Worm (Caenorhabditis elegans) whole organism, late embryonic: ENCODE data around the gene Y53G8AR.6.

ENCODE experiments used
- C08G9.2 ChIP-seq: sonication (generic microtip); optimal IDR thresholded peaks from 2 replicates; lab custom pipeline; 2016; ENCODE audit warnings: mild to moderate bottlenecking, missing genetic modification characterization, moderate library complexity, missing compliant biosample characterization
- C38D4.7 ChIP-seq: fragments of 200-800 bp; sonication (Bioruptor generic); optimal IDR thresholded peaks from 2 replicates; lab custom pipeline; 2018; ENCODE audit warnings: mild to moderate bottlenecking, missing genetic modification characterization, moderate library complexity, missing compliant biosample characterization
- F13H6.1 ChIP-seq: sonication (generic microtip); optimal IDR thresholded peaks from 2 replicates; lab custom pipeline; 2016; ENCODE audit warnings: missing genetic modification characterization, missing compliant biosample characterization
- Y22D7AL.16 ChIP-seq: sonication (generic microtip); optimal IDR thresholded peaks from 2 replicates; lab custom pipeline; 2016; ENCODE audit warnings: missing genetic modification characterization, missing compliant biosample characterization
- ceh-14 ChIP-seq: sonication (generic microtip); optimal IDR thresholded peaks from 2 replicates; lab custom pipeline; 2016; ENCODE audit warnings: missing genotype, missing genetic modification characterization, missing compliant biosample characterization
- ceh-18 ChIP-seq: sonication (generic microtip); optimal IDR thresholded peaks from 2 replicates; lab custom pipeline; 2016; ENCODE audit warnings: missing genetic modification characterization, missing compliant biosample characterization
- ceh-2 ChIP-seq: sonication (generic microtip); optimal IDR thresholded peaks from 2 replicates; lab custom pipeline; 2016; ENCODE audit warnings: missing genotype, missing genetic modification characterization, missing compliant biosample characterization
- ceh-22 ChIP-seq: sonication (generic microtip); optimal IDR thresholded peaks from 2 replicates; lab custom pipeline; 2017; ENCODE audit warnings: missing biosample characterization, missing genetic modification characterization
- ceh-31 ChIP-seq: sonication (generic microtip); optimal IDR thresholded peaks from 2 replicates; lab custom pipeline; 2016; ENCODE audit warnings: missing genetic modification characterization, missing compliant biosample characterization
- ceh-45 ChIP-seq: fragments of 200-800 bp; sonication (Bioruptor generic); IDR thresholded peaks from 2 replicates; pipeline ENCODE4 v1.3.6; 2022; ENCODE audit warnings: missing genetic modification reagents, missing genetic modification characterization, missing compliant biosample characterization
- ceh-48 ChIP-seq: sonication (generic microtip); optimal IDR thresholded peaks from 2 replicates; lab custom pipeline; 2016; ENCODE audit warnings: missing genetic modification characterization, inconsistent platforms, missing compliant biosample characterization
- ceh-9 ChIP-seq: sonication (generic microtip); optimal IDR thresholded peaks from 2 replicates; lab custom pipeline; 2016; ENCODE audit warnings: mild to moderate bottlenecking, missing genetic modification characterization, inconsistent platforms, missing compliant biosample characterization
- elt-2 ChIP-seq: sonication (generic microtip); optimal IDR thresholded peaks from 2 replicates; lab custom pipeline; 2016; ENCODE audit warnings: missing genetic modification reagents, missing genetic modification characterization, missing compliant biosample characterization
- elt-4 ChIP-seq: sonication (generic microtip); optimal IDR thresholded peaks from 2 replicates; lab custom pipeline; 2016; ENCODE audit warnings: missing genetic modification characterization, missing compliant biosample characterization
- ets-4 ChIP-seq: sonication (generic microtip); optimal IDR thresholded peaks from 2 replicates; lab custom pipeline; 2016; ENCODE audit warnings: missing genetic modification characterization, missing compliant biosample characterization
- fkh-10 ChIP-seq: fragments of 150-350 bp; optimal IDR thresholded peaks from 2 replicates; lab custom pipeline; 2014; ENCODE audit warnings: missing biosample characterization, missing genetic modification reagents, missing genetic modification characterization
- fkh-6 ChIP-seq: sonication (generic microtip); optimal IDR thresholded peaks from 2 replicates; lab custom pipeline; 2016; ENCODE audit warnings: missing genetic modification characterization, missing compliant biosample characterization
- gmeb-2 ChIP-seq: sonication (generic microtip); optimal IDR thresholded peaks from 2 replicates; lab custom pipeline; 2016; ENCODE audit warnings: missing genetic modification characterization, inconsistent platforms, missing compliant biosample characterization
- hlh-13 ChIP-seq: fragments of 200-800 bp; sonication (Bioruptor generic); optimal IDR thresholded peaks from 2 replicates; lab custom pipeline; 2018; ENCODE audit warnings: mild to moderate bottlenecking, missing genetic modification characterization, missing compliant biosample characterization
- hlh-15 ChIP-seq: sonication (generic microtip); optimal IDR thresholded peaks from 2 replicates; lab custom pipeline; 2016; ENCODE audit warnings: missing genetic modification characterization, missing compliant biosample characterization
- hlh-6 ChIP-seq: sonication (generic microtip); optimal IDR thresholded peaks from 2 replicates; lab custom pipeline; 2016; ENCODE audit warnings: missing genotype, missing genetic modification characterization, missing compliant biosample characterization
- madf-2 ChIP-seq: sonication (generic microtip); optimal IDR thresholded peaks from 2 replicates; lab custom pipeline; 2017; ENCODE audit warnings: missing genetic modification characterization, missing compliant biosample characterization
- mec-3 ChIP-seq: sonication (generic microtip); optimal IDR thresholded peaks from 2 replicates; lab custom pipeline; 2016; ENCODE audit warnings: borderline replicate concordance, missing genetic modification characterization, missing compliant biosample characterization
- nfya-1 ChIP-seq: sonication (generic microtip); optimal IDR thresholded peaks from 2 replicates; lab custom pipeline; 2017; ENCODE audit warnings: missing genetic modification characterization, mild to moderate bottlenecking, missing compliant biosample characterization, antibody characterized with exemption, moderate library complexity
- nhr-11 ChIP-seq: fragments of 150-350 bp; optimal IDR thresholded peaks from 2 replicates; lab custom pipeline; 2014; ENCODE audit warnings: missing biosample characterization, missing genetic modification characterization
- pat-9 ChIP-seq: fragments of 200-800 bp; sonication (Bioruptor generic); optimal IDR thresholded peaks from 2 replicates; lab custom pipeline; 2018; ENCODE audit warnings: mild to moderate bottlenecking, missing genetic modification characterization, moderate library complexity, missing compliant biosample characterization
- pqm-1 ChIP-seq: sonication (generic microtip); optimal IDR thresholded peaks from 2 replicates; lab custom pipeline; 2016; ENCODE audit warnings: missing genetic modification characterization, missing compliant biosample characterization
- pros-1 ChIP-seq: fragments of 150-350 bp; optimal IDR thresholded peaks from 2 replicates; lab custom pipeline; 2014; ENCODE audit warnings: missing biosample characterization, missing genetic modification reagents, missing genetic modification characterization
- rnt-1 ChIP-seq: sonication (generic microtip); optimal IDR thresholded peaks from 2 replicates; lab custom pipeline; 2016; ENCODE audit warnings: missing genetic modification characterization, missing compliant biosample characterization
- sox-2 ChIP-seq: fragments of 200-800 bp; sonication (Bioruptor generic); IDR thresholded peaks from 2 replicates; pipeline ENCODE4 v1.3.6; 2022; ENCODE audit warnings: missing genetic modification reagents, missing genetic modification characterization, missing compliant biosample characterization
- tbx-2 ChIP-seq: sonication (generic microtip); optimal IDR thresholded peaks from 2 replicates; lab custom pipeline; 2016; ENCODE audit warnings: missing genetic modification characterization, missing compliant biosample characterization
- tbx-7 ChIP-seq: sonication (generic microtip); optimal IDR thresholded peaks from 2 replicates; lab custom pipeline; 2016; ENCODE audit warnings: missing genotype, missing genetic modification characterization, missing compliant biosample characterization
- unc-42 ChIP-seq: sonication (generic microtip); optimal IDR thresholded peaks from 2 replicates; lab custom pipeline; 2016; ENCODE audit warnings: missing genotype, missing genetic modification characterization, missing compliant biosample characterization
- zip-5 ChIP-seq: sonication (generic microtip); optimal IDR thresholded peaks from 2 replicates; lab custom pipeline; 2016; ENCODE audit warnings: missing genetic modification characterization, missing compliant biosample characterization
- ztf-16 ChIP-seq: sonication (generic microtip); optimal IDR thresholded peaks from 2 replicates; lab custom pipeline; 2017; ENCODE audit warnings: missing genetic modification characterization, missing compliant biosample characterization

The Y53G8AR.6 gene

ce11 chrIII:3317887-3318286, 23.3 kb downstream of the Y53G8AR.6 start:
- no peak for TF ChIP-seq ceh-48
- 0 out of 2 replicates have a peak, but pooled peaks have one; percentile 26 for TF ChIP-seq ceh-45 (GFP tag; lab: Robert Waterston, UW)
- no peak for TF ChIP-seq madf-2
- TF ChIP-seq gmeb-2 (tag; lab: Kevin White, UChicago) = no peak
- TF ChIP-seq nhr-11 (tag; lab: Kevin White, UChicago) = no peak

- TF ChIP-seq F13H6.1 (tag; lab: Kevin White, UChicago) (no peak), hlh-13 (GFP tag; lab: Kevin White, UChicago) (no peak), elt-4 (tag; lab: Kevin White, UChicago) (no peak), pat-9 (tag; lab: Kevin White, UChicago) (no peak), hlh-6 (tag; lab: Kevin White, UChicago) (no peak), madf-2 (no peak), pqm-1 (tag; lab: Kevin White, UChicago) (no peak), ceh-45 (GFP tag; lab: Robert Waterston, UW) (no peak), fkh-6 (tag; lab: Kevin White, UChicago) (no peak), mec-3 (tag; lab: Kevin White, UChicago) (no peak), fkh-10 (GFP tag; lab: Kevin White, UChicago) (no peak)
Measured at ce11 chrIII:3321145-3321544, 26.6 kb downstream of the Y53G8AR.6 start, which contains the start of gene Y53G8AR.9. Gene Y53G8AR.9, minus strand, starts transcription at chrIII:3321245.

- no peak for TF ChIP-seq C38D4.7
- TF ChIP-seq hlh-15 (tag; lab: Kevin White, UChicago) = no peak
- TF ChIP-seq tbx-7 (tag; lab: Kevin White, UChicago) = peak; percentile 47
- TF ChIP-seq ceh-22 (tag; lab: Kevin White, UChicago) = no peak
- no peak for TF ChIP-seq F13H6.1 (tag; lab: Kevin White, UChicago)
- no peak for TF ChIP-seq sox-2 (GFP tag; lab: Robert Waterston, UW)
- TF ChIP-seq pqm-1 (tag; lab: Kevin White, UChicago) = no peak
- no peak for TF ChIP-seq ceh-45 (GFP tag; lab: Robert Waterston, UW)
- peak; percentile 70 for TF ChIP-seq ceh-31 (tag; lab: Kevin White, UChicago)
- TF ChIP-seq fkh-6 (tag; lab: Kevin White, UChicago) = no peak
- peak; percentile 1 for TF ChIP-seq nfya-1
- peak; percentile 24 for TF ChIP-seq rnt-1 (tag; lab: Kevin White, UChicago)
- TF ChIP-seq pros-1 (tag; lab: Kevin White, UChicago) = no peak
- no peak for TF ChIP-seq Y22D7AL.16 (tag; lab: Kevin White, UChicago)
- TF ChIP-seq ceh-48 = peak; percentile 12
- TF ChIP-seq zip-5 (tag; lab: Kevin White, UChicago) = peak; percentile 5
- TF ChIP-seq ceh-9 = no peak
- TF ChIP-seq elt-2 (tag; lab: Kevin White, UChicago) = peak; percentile 34
- TF ChIP-seq ceh-2 (tag; lab: Kevin White, UChicago) = peak; percentile 59
- peak; percentile 67 for TF ChIP-seq ets-4 (tag; lab: Kevin White, UChicago)
- peak; percentile 47 for TF ChIP-seq unc-42 (tag; lab: Kevin White, UChicago)
- peak; percentile 61 for TF ChIP-seq C08G9.2 (tag; lab: Kevin White, UChicago)
- TF ChIP-seq ceh-18 (tag; lab: Kevin White, UChicago) = no peak
- TF ChIP-seq tbx-2 (tag; lab: Kevin White, UChicago) = peak; percentile 33
- peak; percentile 56 for TF ChIP-seq ceh-14 (tag; lab: Kevin White, UChicago)
- TF ChIP-seq hlh-13 (GFP tag; lab: Kevin White, UChicago) = no peak
- no peak for TF ChIP-seq elt-4 (tag; lab: Kevin White, UChicago)
Measured at ce11 chrIII:3322317-3323010, 27.9 kb downstream of the Y53G8AR.6 start, which contains the start of gene phf-15. Gene phf-15, plus strand, starts transcription at chrIII:3322853.

DNA sequence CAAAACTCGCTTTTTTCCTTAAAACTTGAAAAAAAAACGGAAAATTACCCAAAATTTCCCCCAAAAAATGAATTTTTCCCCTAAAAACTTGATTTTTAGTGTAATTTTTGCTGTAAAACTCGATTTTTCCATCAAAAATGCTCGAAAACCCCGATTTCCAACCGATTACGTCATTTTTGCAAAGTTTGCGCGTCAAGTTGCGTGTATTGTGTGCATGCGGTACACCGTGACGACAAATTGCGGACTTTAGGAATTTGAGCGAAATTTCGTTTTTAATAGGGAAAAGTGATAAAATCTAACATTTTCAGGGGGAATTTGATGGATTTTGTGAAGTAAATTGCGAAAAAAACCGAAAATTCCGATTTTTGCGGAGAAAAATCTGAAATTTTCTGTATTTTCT, 29.4 kb downstream of the Y53G8AR.6 start:
- TF ChIP-seq ceh-31 (tag; lab: Kevin White, UChicago) (no peak), elt-2 (tag; lab: Kevin White, UChicago) (peak; percentile 31), ztf-16 (tag; lab: Kevin White, UChicago) (peak; percentile 19), nfya-1 (peak; percentile 46)
